Worm (Caenorhabditis elegans) whole organism, young adult: ENCODE results near the gene Y22D7AL.9.

Experiments
- B0261.1 ChIP-seq: sonication (generic microtip); optimal IDR thresholded peaks from 2 replicates; lab custom pipeline; 2016; ENCODE audit warnings: mild to moderate bottlenecking, missing genetic modification characterization, moderate library complexity, missing compliant biosample characterization
- C17E4.6 ChIP-seq: fragments of 200-800 bp; sonication (Bioruptor generic); IDR thresholded peaks from 2 replicates; pipeline ENCODE4 v1.3.6; 2022; ENCODE audit warnings: missing genetic modification reagents, missing genetic modification characterization, missing compliant biosample characterization
- F10E7.11 ChIP-seq: sonication (generic microtip); optimal IDR thresholded peaks from 2 replicates; lab custom pipeline; 2017; ENCODE audit warnings: mild to moderate bottlenecking, missing genetic modification characterization, moderate library complexity, missing compliant biosample characterization
- F33H1.4 ChIP-seq: fragments of 200-800 bp; sonication (Bioruptor generic); IDR thresholded peaks from 2 replicates; pipeline ENCODE4 v1.3.6; 2022; ENCODE audit warnings: missing genetic modification reagents, missing genetic modification characterization, missing compliant biosample characterization
- F57A8.1 ChIP-seq: fragments of 200-800 bp; sonication (Bioruptor generic); optimal IDR thresholded peaks from 2 replicates; lab custom pipeline; 2018; ENCODE audit warnings: mild to moderate bottlenecking, missing genetic modification characterization, moderate library complexity, missing compliant biosample characterization
- K11D2.4 ChIP-seq: fragments of 200-800 bp; sonication (Bioruptor generic); IDR thresholded peaks from 2 replicates; pipeline ENCODE4 v1.3.6; 2022; ENCODE audit warnings: missing genetic modification reagents, missing genetic modification characterization, missing compliant biosample characterization
- K12H6.12 ChIP-seq: fragments of 200-800 bp; sonication (Bioruptor generic); optimal IDR thresholded peaks from 2 replicates; lab custom pipeline; 2018; ENCODE audit warnings: mild to moderate bottlenecking, missing genetic modification characterization, missing compliant biosample characterization
- T07F8.4 ChIP-seq: sonication (generic microtip); optimal IDR thresholded peaks from 2 replicates; lab custom pipeline; 2016; ENCODE audit warnings: mild to moderate bottlenecking, missing genetic modification characterization, moderate library complexity, missing compliant biosample characterization
- Y53F4B.3 ChIP-seq: fragments of 200-800 bp; sonication (Bioruptor generic); IDR thresholded peaks from 2 replicates; pipeline ENCODE4 v1.3.6; 2022; ENCODE audit warnings: missing genetic modification reagents, missing genetic modification characterization, missing compliant biosample characterization
- Y56A3A.18 ChIP-seq: fragments of 200-800 bp; sonication (Bioruptor generic); IDR thresholded peaks from 2 replicates; pipeline ENCODE4 v1.3.6; 2022; ENCODE audit warnings: missing genetic modification reagents, missing genetic modification characterization, missing compliant biosample characterization
- ZK185.1 ChIP-seq: sonication (generic microtip); optimal IDR thresholded peaks from 2 replicates; lab custom pipeline; 2016; ENCODE audit warnings: mild to moderate bottlenecking, missing genetic modification characterization, missing compliant biosample characterization; ENCODE audit not compliant: poor library complexity, severe bottlenecking
- ama-1 ChIP-seq, 3 experiments: fragments of 150-350 bp in 1 of 3; sonication (generic microtip) in 2 of 3; optimal IDR thresholded peaks; 2 replicates each; lab custom pipeline; 2014 to 2018; ENCODE audit warnings: missing biosample characterization in 2 of 3, missing genetic modification characterization in 2 of 3, missing genetic modification reagents in 2 of 3
- aptf-3 ChIP-seq: fragments of 200-800 bp; sonication (Bioruptor generic); IDR thresholded peaks from 2 replicates; pipeline ENCODE4 v1.3.6; 2022; ENCODE audit warnings: missing genetic modification characterization, missing compliant biosample characterization
- cebp-1 ChIP-seq, 2 experiments: fragments of 200-800 bp in 1 of 2; sonication (Bioruptor generic) in 1 of 2; sonication (generic microtip) in 1 of 2; IDR thresholded peaks in 1 of 2; optimal IDR thresholded peaks in 1 of 2; 2 replicates each; pipeline versions ENCODE4 v1.3.6 to Lab custom; 2017 to 2022; ENCODE audit warnings: missing compliant biosample characterization in 2 of 2, missing genetic modification characterization in 2 of 2, mild to moderate bottlenecking in 1 of 2, missing genetic modification reagents in 1 of 2, moderate library complexity in 1 of 2
- ceh-100 ChIP-seq: fragments of 200-800 bp; sonication (Bioruptor generic); IDR thresholded peaks from 2 replicates; pipeline ENCODE4 v1.3.6; 2022; ENCODE audit warnings: missing genetic modification reagents, missing genetic modification characterization, missing compliant biosample characterization
- ceh-27 ChIP-seq: fragments of 200-800 bp; sonication (Bioruptor generic); optimal IDR thresholded peaks from 2 replicates; lab custom pipeline; 2018; ENCODE audit warnings: mild to moderate bottlenecking, missing genetic modification characterization, moderate library complexity, missing compliant biosample characterization
- ceh-58 ChIP-seq: fragments of 200-800 bp; sonication (Bioruptor generic); IDR thresholded peaks from 2 replicates; pipeline ENCODE4 v1.3.6; 2022; ENCODE audit warnings: missing genetic modification characterization, missing compliant biosample characterization
- ceh-79 ChIP-seq: sonication (generic microtip); optimal IDR thresholded peaks from 2 replicates; lab custom pipeline; 2017; ENCODE audit warnings: mild to moderate bottlenecking, missing genetic modification characterization, missing compliant biosample characterization
- dpff-1 ChIP-seq: sonication (generic microtip); optimal IDR thresholded peaks from 2 replicates; lab custom pipeline; 2017; ENCODE audit warnings: mild to moderate bottlenecking, missing genetic modification characterization, missing compliant biosample characterization
- ekl-4 ChIP-seq: fragments of 200-800 bp; sonication (Bioruptor generic); IDR thresholded peaks from 2 replicates; pipeline ENCODE4 v1.3.6; 2022; ENCODE audit warnings: missing genetic modification reagents, missing genetic modification characterization, missing compliant biosample characterization
- hlh-12 ChIP-seq: sonication (generic microtip); optimal IDR thresholded peaks from 2 replicates; lab custom pipeline; 2016; ENCODE audit warnings: missing genetic modification characterization, missing compliant biosample characterization
- hmg-1.2 ChIP-seq: fragments of 200-800 bp; sonication (Bioruptor generic); IDR thresholded peaks from 2 replicates; pipeline ENCODE4 v1.3.6; 2022; ENCODE audit warnings: missing genetic modification reagents, missing genetic modification characterization, missing compliant biosample characterization
- hrde-1 ChIP-seq: sonication (generic microtip); optimal IDR thresholded peaks from 2 replicates; lab custom pipeline; 2016; ENCODE audit warnings: missing genetic modification characterization, mild to moderate bottlenecking, missing compliant biosample characterization, moderate library complexity, missing genotype, missing genetic modification reagents, borderline replicate concordance
- hsf-1 ChIP-seq: fragments of 200-800 bp; sonication (Bioruptor generic); IDR thresholded peaks from 2 replicates; pipeline ENCODE4 v1.3.6; 2022; ENCODE audit warnings: missing genetic modification reagents, missing genetic modification characterization, missing compliant biosample characterization
- lag-1 ChIP-seq: fragments of 200-800 bp; sonication (Bioruptor generic); IDR thresholded peaks from 2 replicates; pipeline ENCODE4 v1.3.6; 2022; ENCODE audit warnings: missing genetic modification reagents, missing genetic modification characterization, missing compliant biosample characterization
- let-526 ChIP-seq: fragments of 200-800 bp; sonication (Bioruptor generic); IDR thresholded peaks from 2 replicates; pipeline ENCODE4 v1.3.6; 2022; ENCODE audit warnings: missing genetic modification reagents, missing genetic modification characterization, missing compliant biosample characterization
- lin-40 ChIP-seq: sonication (generic microtip); optimal IDR thresholded peaks from 2 replicates; lab custom pipeline; 2016; ENCODE audit warnings: missing genetic modification characterization, mild to moderate bottlenecking, missing compliant biosample characterization, missing genotype, missing genetic modification reagents
- lir-1 ChIP-seq: fragments of 200-800 bp; sonication (Bioruptor generic); conservative IDR thresholded peaks from 2 replicates; pipeline ENCODE4 v1.3.6; 2022; ENCODE audit warnings: missing genetic modification reagents, missing genetic modification characterization, missing compliant biosample characterization
- nfya-2 ChIP-seq: fragments of 200-800 bp; sonication (Bioruptor generic); IDR thresholded peaks from 2 replicates; pipeline ENCODE4 v1.3.6; 2022; ENCODE audit warnings: missing genetic modification reagents, missing genetic modification characterization, missing compliant biosample characterization
- nhr-80 ChIP-seq: sonication (generic microtip); optimal IDR thresholded peaks from 2 replicates; lab custom pipeline; 2016; ENCODE audit warnings: missing genetic modification characterization, missing compliant biosample characterization
- rpc-1 ChIP-seq, 2 experiments: fragments of 150-350 bp in 1 of 2; sonication (generic microtip) in 1 of 2; optimal IDR thresholded peaks; 2 replicates each; lab custom pipeline; 2014 to 2018; ENCODE audit warnings: missing biosample characterization in 1 of 2, missing genetic modification characterization in 1 of 2, missing genetic modification reagents in 1 of 2, missing genotype in 1 of 2
- sptf-2 ChIP-seq: fragments of 200-800 bp; sonication (Bioruptor generic); optimal IDR thresholded peaks from 2 replicates; lab custom pipeline; 2018; ENCODE audit warnings: mild to moderate bottlenecking, missing genetic modification characterization, missing compliant biosample characterization
- tbp1 ChIP-seq: fragments of 200-800 bp; sonication (Bioruptor generic); optimal IDR thresholded peaks from 2 replicates; lab custom pipeline; 2018; ENCODE audit warnings: mild to moderate bottlenecking, missing genetic modification characterization, missing compliant biosample characterization
- tlf-1 ChIP-seq: fragments of 200-800 bp; sonication (Bioruptor generic); optimal IDR thresholded peaks from 2 replicates; lab custom pipeline; 2018; ENCODE audit warnings: mild to moderate bottlenecking, missing genetic modification characterization, missing compliant biosample characterization
- zfh-2 ChIP-seq: fragments of 200-800 bp; sonication (Bioruptor generic); conservative IDR thresholded peaks from 2 replicates; pipeline ENCODE4 v1.3.6; 2022; ENCODE audit warnings: missing genetic modification reagents, missing genetic modification characterization, missing compliant biosample characterization
- ztf-18 ChIP-seq: sonication (generic microtip); optimal IDR thresholded peaks from 2 replicates; lab custom pipeline; 2016; ENCODE audit warnings: missing genotype, mild to moderate bottlenecking, missing genetic modification characterization, missing compliant biosample characterization
- ztf-26 ChIP-seq: sonication (generic microtip); optimal IDR thresholded peaks from 2 replicates; lab custom pipeline; 2017; ENCODE audit warnings: missing genetic modification characterization, missing compliant biosample characterization

Y22D7AL.9 gene

DNA sequence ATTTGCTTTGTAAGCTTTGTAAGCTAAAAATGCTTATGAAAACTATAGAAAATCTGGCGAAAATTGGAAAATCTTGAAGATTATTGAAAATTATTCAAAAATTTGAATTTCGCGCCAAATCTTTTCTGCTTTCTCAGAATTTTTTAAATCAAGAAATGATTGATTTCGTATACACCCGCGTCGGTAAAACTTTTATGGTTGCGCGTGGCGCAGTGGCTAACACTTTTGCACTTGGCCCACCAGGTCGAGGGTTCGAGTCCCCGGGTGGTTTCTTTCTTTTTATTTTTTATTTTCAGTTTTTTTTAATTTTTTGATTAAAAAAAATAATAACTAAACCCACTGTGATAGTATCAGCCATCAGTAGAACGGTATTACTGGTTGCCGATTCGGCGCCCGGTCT lies 14.9 kb downstream of the Y22D7AL.9 start (continued):
- no peak for TF ChIP-seq cebp-1 (GFP tag; IDR thresholded peaks at IDR 0.05; lab: Robert Waterston, UW)
- TF ChIP-seq cebp-1 (tag; optimal IDR thresholded peaks at IDR 0.05; lab: Kevin White, UChicago) = peak; percentile 41
- no peak for TF ChIP-seq K12H6.12
- no peak for TF ChIP-seq nhr-80 (tag; lab: Kevin White, UChicago)
- peak; percentile 76 for TF ChIP-seq rpc-1 (optimal IDR thresholded peaks at IDR 0.05; lab: Kevin White, UChicago)
- TF ChIP-seq rpc-1 (tag; optimal IDR thresholded peaks at IDR 0.05; lab: Kevin White, UChicago) = peak; percentile 92

DNA sequence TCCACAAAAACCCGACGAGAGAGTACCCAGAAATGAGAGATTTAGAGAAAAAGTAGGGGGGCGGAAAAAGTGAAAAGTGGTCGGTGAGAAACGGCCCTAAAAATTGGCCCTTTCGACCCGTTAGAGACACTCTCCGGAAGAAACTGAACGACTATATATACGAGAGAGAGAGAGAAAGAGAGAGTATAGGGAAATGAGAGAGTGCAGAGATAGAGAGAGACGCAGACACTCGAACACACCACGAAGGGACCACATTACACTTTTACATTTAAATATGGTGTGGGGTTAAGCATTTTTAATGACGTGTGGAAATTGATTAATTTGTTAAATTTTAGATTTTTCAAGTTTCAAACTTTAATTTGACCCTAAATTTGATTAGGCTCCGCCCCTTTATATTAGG lies 22.2 kb downstream of the Y22D7AL.9 start:
- TF ChIP-seq hmg-1.2 (GFP tag; lab: Robert Waterston, UW) (peak; percentile 91), F57A8.1 (GFP tag; lab: Kevin White, UChicago) (no peak)

DNA sequence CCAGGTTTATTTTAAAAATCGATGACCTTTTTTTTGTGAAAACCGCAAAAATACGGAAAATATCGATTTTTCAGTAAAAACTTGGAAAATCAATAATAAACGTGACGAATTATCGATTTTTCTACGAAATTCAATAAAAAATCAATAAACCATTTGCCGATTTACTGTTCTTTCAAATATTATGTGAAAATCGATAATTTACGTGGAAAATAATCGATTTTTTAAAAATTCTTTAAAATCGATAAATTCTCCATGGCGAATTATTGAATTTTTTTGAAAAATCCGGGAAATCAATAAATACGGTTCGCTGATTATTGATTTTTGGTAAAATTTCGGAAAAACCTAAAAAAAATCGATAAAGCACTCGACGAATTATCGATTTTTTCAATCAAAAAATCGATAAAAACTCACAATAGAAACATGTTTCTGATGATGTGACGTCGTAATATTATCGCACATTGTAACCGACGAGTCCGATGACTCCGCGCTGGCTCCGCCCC lies 29.6 kb downstream of the Y22D7AL.9 start:
- no peak for TF ChIP-seq aptf-3 (GFP tag; lab: Robert Waterston, UW)
- no peak for TF ChIP-seq zfh-2 (GFP tag; lab: Robert Waterston, UW)
- no peak for TF ChIP-seq ztf-18 (tag; lab: Kevin White, UChicago)
- no peak for TF ChIP-seq tlf-1 (GFP tag; lab: Kevin White, UChicago)
- no peak for TF ChIP-seq hrde-1 (tag; lab: Kevin White, UChicago)
- no peak for TF ChIP-seq F10E7.11 (tag; lab: Kevin White, UChicago)
- no peak for TF ChIP-seq ekl-4 (GFP tag; lab: Robert Waterston, UW)

DNA sequence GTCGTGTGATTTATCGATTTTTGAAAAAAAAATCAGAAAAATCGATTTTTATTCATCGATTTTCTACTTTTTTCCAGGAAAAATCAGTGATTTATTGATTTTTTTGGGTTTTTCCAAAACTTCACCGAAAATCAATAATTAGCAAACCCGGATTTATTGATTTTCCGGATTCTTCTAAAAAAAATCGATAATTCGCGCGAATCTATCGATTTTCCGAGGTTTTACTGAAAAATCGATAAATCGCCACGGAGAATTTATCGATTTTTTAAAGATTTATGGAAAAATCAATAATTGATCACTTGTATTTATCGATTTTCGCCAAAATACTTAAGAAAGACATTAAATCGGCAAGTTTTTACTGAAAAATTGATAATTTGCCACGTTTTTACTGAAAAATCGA lies 30.3 kb downstream of the Y22D7AL.9 start:
- TF ChIP-seq let-526 (GFP tag; lab: Robert Waterston, UW) (no peak), lag-1 (GFP tag; lab: Robert Waterston, UW) (no peak), ceh-27 (GFP tag; lab: Kevin White, UChicago) (no peak), Y56A3A.18 (GFP tag; lab: Robert Waterston, UW) (no peak), ceh-100 (GFP tag; lab: Robert Waterston, UW) (no peak), ZK185.1 (tag; lab: Kevin White, UChicago) (no peak)

DNA sequence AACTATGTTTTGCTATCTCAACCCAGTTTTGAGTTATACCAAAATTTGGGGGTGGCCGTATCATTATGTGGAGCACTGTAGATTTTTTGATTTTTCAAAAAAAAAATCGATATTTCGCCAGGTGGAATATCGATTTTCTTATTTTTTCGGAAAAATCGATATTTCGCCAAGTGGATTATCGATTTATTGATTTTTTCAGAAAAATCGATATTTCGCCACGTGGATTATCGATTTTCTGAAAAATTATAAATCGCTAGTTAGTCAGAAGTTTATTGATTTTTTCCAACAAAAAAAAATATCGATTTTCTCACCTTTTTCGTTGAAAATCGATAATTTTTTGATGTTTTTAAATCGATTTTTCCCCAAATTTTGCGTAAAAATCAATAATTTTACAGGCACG lies 33.7 kb downstream of the Y22D7AL.9 start:
- no peak for TF ChIP-seq T07F8.4 (tag; lab: Kevin White, UChicago)
- no peak for TF ChIP-seq hlh-12
- no peak for TF ChIP-seq lir-1 (GFP tag; lab: Robert Waterston, UW)
- TF ChIP-seq dpff-1 (tag; lab: Kevin White, UChicago) = no peak
- TF ChIP-seq nfya-2 (GFP tag; lab: Robert Waterston, UW) = no peak
- TF ChIP-seq, all 124 proteins: peak for 0

DNA sequence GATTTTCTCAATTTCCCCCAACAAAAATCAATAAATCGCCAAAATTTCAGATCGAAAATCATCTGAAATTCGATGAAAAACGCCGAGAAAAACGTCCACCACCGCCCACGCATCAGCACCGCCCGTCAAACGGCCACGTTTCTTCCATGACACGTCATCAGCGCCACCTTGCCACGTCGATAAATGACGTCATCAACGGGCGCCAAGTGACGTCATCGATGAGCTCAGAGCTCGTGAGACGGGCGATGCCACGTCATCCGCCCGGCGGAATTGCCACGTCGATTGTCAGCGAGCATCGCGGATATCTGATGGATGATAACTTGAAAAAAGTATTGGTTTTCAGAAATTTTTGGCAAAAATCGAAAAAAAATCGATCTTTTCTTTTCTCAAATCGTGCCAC lies 34.8 kb downstream of the Y22D7AL.9 start:
- TF ChIP-seq ceh-27 (GFP tag; lab: Kevin White, UChicago) (no peak), K12H6.12 (no peak), zfh-2 (GFP tag; lab: Robert Waterston, UW) (peak; percentile 54; the same call in 1 of the 2 replicates), C17E4.6 (GFP tag; lab: Robert Waterston, UW) (no peak), K11D2.4 (GFP tag; lab: Robert Waterston, UW) (no peak)

DNA sequence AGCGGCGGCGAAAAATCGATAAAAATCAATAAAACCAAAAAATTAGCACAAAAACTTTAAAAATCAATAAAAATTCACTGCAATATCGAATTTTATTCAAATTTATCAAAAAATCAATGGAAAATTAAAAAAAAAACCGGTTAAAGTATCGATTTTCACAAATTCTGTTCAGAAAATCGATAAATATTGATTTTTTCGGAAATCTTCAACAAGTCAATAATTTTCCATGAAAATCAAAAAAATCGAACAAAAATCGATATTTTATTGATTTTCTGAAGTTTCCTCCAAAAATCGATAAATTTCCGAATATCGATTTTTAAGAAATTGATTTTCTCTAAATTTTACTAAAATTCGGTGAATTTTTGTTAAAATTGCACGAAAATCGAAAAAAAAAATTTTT lies 35.3 kb downstream of the Y22D7AL.9 start:
- TF ChIP-seq sptf-2 (GFP tag; lab: Kevin White, UChicago) (no peak), F33H1.4 (GFP tag; lab: Robert Waterston, UW) (no peak), ceh-79 (tag; lab: Kevin White, UChicago) (no peak), ztf-26 (tag; lab: Kevin White, UChicago) (no peak), ama-1 (optimal IDR thresholded peaks at IDR 0.05; lab: Kevin White, UChicago) (no peak), ama-1 (GFP tag; optimal IDR thresholded peaks at IDR 0.05; lab: Kevin White, UChicago) (no peak), rpc-1 (optimal IDR thresholded peaks at IDR 0.05; lab: Kevin White, UChicago) (no peak), rpc-1 (tag; optimal IDR thresholded peaks at IDR 0.05; lab: Kevin White, UChicago) (no peak), lin-40 (tag; lab: Kevin White, UChicago) (no peak), let-526 (GFP tag; lab: Robert Waterston, UW) (no peak), Y53F4B.3 (no peak), tbp1 (GFP tag; lab: Kevin White, UChicago) (no peak), ceh-58 (GFP tag; lab: Robert Waterston, UW) (no peak), B0261.1 (tag; lab: Kevin White, UChicago) (no peak), hsf-1 (GFP tag; lab: Robert Waterston, UW) (no peak)
